Fruit fly (Drosophila melanogaster) whole organism, wandering third instar larva: ENCODE measurements around the gene Spn28B.

ENCODE experiments used
- Abd-B ChIP-seq: fragments of >200 bp; optimal IDR thresholded peaks from 2 replicates; lab custom pipeline; 2017; ENCODE audit warnings: missing biosample characterization, missing genetic modification characterization
- CG32264 ChIP-seq: fragments of 200-800 bp; sonication (Bioruptor generic); optimal IDR thresholded peaks from 2 replicates; lab custom pipeline; 2016; ENCODE audit warnings: missing biosample characterization, missing genetic modification characterization
- CG9705 ChIP-seq: fragments of 200-800 bp; sonication (Bioruptor generic); optimal IDR thresholded peaks from 2 replicates; lab custom pipeline; 2018; ENCODE audit warnings: missing biosample characterization, mild to moderate bottlenecking, missing genetic modification characterization
- CrebA ChIP-seq: fragments of 200-800 bp; sonication (Bioruptor generic); optimal IDR thresholded peaks from 2 replicates; lab custom pipeline; 2016; ENCODE audit warnings: missing biosample characterization, mild to moderate bottlenecking, missing genetic modification characterization, borderline replicate concordance
- Dfd ChIP-seq: fragments of >200 bp; optimal IDR thresholded peaks from 2 replicates; lab custom pipeline; 2017; ENCODE audit warnings: missing biosample characterization, missing genetic modification characterization
- Dif ChIP-seq: fragments of 200-275, 200-300 bp; sonication (Bioruptor generic); optimal IDR thresholded peaks from 2 replicates; lab custom pipeline; 2018; ENCODE audit warnings: missing biosample characterization, missing genetic modification characterization; ENCODE audit not compliant: partially characterized antibody
- GATAd ChIP-seq: sonication (Bioruptor generic); optimal IDR thresholded peaks from 2 replicates; lab custom pipeline; 2016; ENCODE audit warnings: missing biosample characterization, missing genetic modification characterization
- HLH106 ChIP-seq: fragments of 200-800 bp; optimal IDR thresholded peaks from 3 replicates; lab custom pipeline; 2019; ENCODE audit warnings: missing biosample characterization, mild to moderate bottlenecking, missing genetic modification characterization, moderate library complexity
- Hnf4 ChIP-seq: fragments of 200-800 bp; sonication (Bioruptor generic); optimal IDR thresholded peaks from 2 replicates; lab custom pipeline; 2016; ENCODE audit warnings: missing biosample characterization, mild to moderate bottlenecking, missing genetic modification characterization
- Hr78 ChIP-seq: fragments of >200 bp; optimal IDR thresholded peaks from 2 replicates; lab custom pipeline; 2017; ENCODE audit warnings: missing biosample characterization, missing genetic modification characterization
- Hr83 ChIP-seq: fragments of 200-300 bp; sonication (Bioruptor generic); optimal IDR thresholded peaks from 2 replicates; lab custom pipeline; 2016; ENCODE audit warnings: missing biosample characterization, mild to moderate bottlenecking, missing genetic modification characterization, moderate library complexity; ENCODE audit not compliant: poor library complexity, severe bottlenecking
- Jra ChIP-seq: sonication (Bioruptor generic); optimal IDR thresholded peaks from 2 replicates; lab custom pipeline; 2016; ENCODE audit warnings: missing biosample characterization, missing genetic modification characterization
- Mio ChIP-seq: sonication (Bioruptor generic); optimal IDR thresholded peaks from 2 replicates; lab custom pipeline; 2016; ENCODE audit warnings: missing biosample characterization, missing genetic modification characterization
- Myc ChIP-seq: fragments of >200 bp; optimal IDR thresholded peaks from 2 replicates; lab custom pipeline; 2017
- N ChIP-seq: fragments of >200 bp; optimal IDR thresholded peaks from 2 replicates; lab custom pipeline; 2018; ENCODE audit warnings: missing biosample characterization, missing external identifiers, missing genetic modification characterization
- OdsH ChIP-seq: fragments of 200-800 bp; sonication (Bioruptor generic); optimal IDR thresholded peaks from 2 replicates; lab custom pipeline; 2016; ENCODE audit warnings: missing biosample characterization, mild to moderate bottlenecking, missing genetic modification characterization
- Rel ChIP-seq, 2 experiments: fragments of 200-800 bp; sonication (Bioruptor generic) in 1 of 2; optimal IDR thresholded peaks; 2 replicates in 1 of 2; 3 replicates in 1 of 2; lab custom pipeline; 2016 to 2019; ENCODE audit warnings: mild to moderate bottlenecking in 2 of 2, missing biosample characterization in 2 of 2, missing genetic modification characterization in 2 of 2, moderate library complexity in 1 of 2
- Sp1 ChIP-seq: fragments of 200-800 bp; sonication (Bioruptor generic); optimal IDR thresholded peaks from 3 replicates; lab custom pipeline; 2019; ENCODE audit warnings: missing biosample characterization, mild to moderate bottlenecking, missing genetic modification characterization, moderate library complexity
- Vsx2 ChIP-seq: fragments of 200-300, 225-300 bp; sonication (Bioruptor generic); optimal IDR thresholded peaks from 2 replicates; lab custom pipeline; 2018; ENCODE audit warnings: missing biosample characterization, missing genetic modification characterization; ENCODE audit not compliant: partially characterized antibody
- br ChIP-seq: fragments of 200-800 bp; sonication (Bioruptor generic); optimal IDR thresholded peaks from 2 replicates; lab custom pipeline; 2016; ENCODE audit warnings: missing biosample characterization, missing genetic modification characterization
- brk ChIP-seq: fragments of 200-800 bp; sonication (Bioruptor generic); optimal IDR thresholded peaks from 2 replicates; lab custom pipeline; 2016; ENCODE audit warnings: missing biosample characterization, mild to moderate bottlenecking, missing genetic modification characterization
- dl ChIP-seq, 2 experiments: fragments of 175-275, 200-275 bp in 1 of 2; fragments of 200-275 bp in 1 of 2; sonication (Bioruptor generic); optimal IDR thresholded peaks; lab custom pipeline; 2018; ENCODE audit warnings: mild to moderate bottlenecking in 2 of 2, missing biosample characterization in 2 of 2, missing genetic modification characterization in 2 of 2, moderate library complexity in 2 of 2; ENCODE audit not compliant: partially characterized antibody in 2 of 2, insufficient read depth in 1 of 2
- dmrt93B ChIP-seq: fragments of 200-800 bp; sonication (Bioruptor generic); optimal IDR thresholded peaks from 2 replicates; lab custom pipeline; 2018; ENCODE audit warnings: missing biosample characterization, mild to moderate bottlenecking, missing genetic modification characterization
- dsf ChIP-seq: sonication (Bioruptor generic); optimal IDR thresholded peaks from 2 replicates; lab custom pipeline; 2016; ENCODE audit warnings: missing biosample characterization, missing genetic modification characterization, borderline replicate concordance
- ey ChIP-seq: fragments of 200-800 bp; sonication (Bioruptor generic); optimal IDR thresholded peaks from 2 replicates; lab custom pipeline; 2016; ENCODE audit warnings: missing biosample characterization, missing genetic modification characterization
- foxo ChIP-seq, 2 experiments: fragments of 200-800 bp; sonication (Bioruptor generic); optimal IDR thresholded peaks; 2 replicates in 1 of 2; 3 replicates in 1 of 2; lab custom pipeline; 2016 to 2017; ENCODE audit warnings: missing biosample characterization in 2 of 2, missing genetic modification characterization in 2 of 2
- fru ChIP-seq: fragments of 200-800 bp; sonication (Bioruptor generic); optimal IDR thresholded peaks from 3 replicates; lab custom pipeline; 2016; ENCODE audit warnings: missing biosample characterization, mild to moderate bottlenecking, missing genetic modification characterization
- h ChIP-seq: fragments of 200-800 bp; sonication (Bioruptor generic); optimal IDR thresholded peaks from 3 replicates; lab custom pipeline; 2016; ENCODE audit warnings: missing biosample characterization, mild to moderate bottlenecking, missing genetic modification characterization
- jim ChIP-seq: fragments of 175-275, 200-325 bp; sonication (Bioruptor generic); optimal IDR thresholded peaks from 2 replicates; lab custom pipeline; 2016; ENCODE audit warnings: missing biosample characterization, mild to moderate bottlenecking, missing genetic modification characterization
- lola ChIP-seq: fragments of >200 bp; optimal IDR thresholded peaks from 2 replicates; lab custom pipeline; 2017; ENCODE audit warnings: missing biosample characterization, missing genetic modification characterization
- pan ChIP-seq: fragments of >200 bp; optimal IDR thresholded peaks from 2 replicates; lab custom pipeline; 2017
- psq ChIP-seq: fragments of 200-800 bp; sonication (Bioruptor generic); optimal IDR thresholded peaks from 3 replicates; lab custom pipeline; 2017; ENCODE audit warnings: missing biosample characterization, mild to moderate bottlenecking, missing genetic modification characterization, moderate library complexity
- rgr ChIP-seq: fragments of 200-800 bp; sonication (Bioruptor generic); optimal IDR thresholded peaks from 3 replicates; lab custom pipeline; 2016; ENCODE audit warnings: missing biosample characterization, mild to moderate bottlenecking, missing genetic modification characterization
- sage ChIP-seq: fragments of 200-800 bp; sonication (Bioruptor generic); optimal IDR thresholded peaks from 2 replicates; lab custom pipeline; 2016; ENCODE audit warnings: missing biosample characterization, mild to moderate bottlenecking, missing genetic modification characterization
- sv ChIP-seq: fragments of 200-800 bp; sonication (Bioruptor generic); optimal IDR thresholded peaks from 3 replicates; lab custom pipeline; 2016; ENCODE audit warnings: missing biosample characterization, missing genetic modification characterization
- tai ChIP-seq: sonication (Bioruptor generic); optimal IDR thresholded peaks from 2 replicates; lab custom pipeline; 2016; ENCODE audit warnings: missing biosample characterization, missing genetic modification characterization
- usp ChIP-seq: fragments of >200 bp; optimal IDR thresholded peaks from 2 replicates; lab custom pipeline; 2017; ENCODE audit warnings: missing biosample characterization, missing genetic modification characterization
- woc ChIP-seq: sonication (Bioruptor generic); optimal IDR thresholded peaks from 2 replicates; lab custom pipeline; 2016; ENCODE audit warnings: missing biosample characterization, mild to moderate bottlenecking, missing genetic modification characterization

Spn28B gene

DNA sequence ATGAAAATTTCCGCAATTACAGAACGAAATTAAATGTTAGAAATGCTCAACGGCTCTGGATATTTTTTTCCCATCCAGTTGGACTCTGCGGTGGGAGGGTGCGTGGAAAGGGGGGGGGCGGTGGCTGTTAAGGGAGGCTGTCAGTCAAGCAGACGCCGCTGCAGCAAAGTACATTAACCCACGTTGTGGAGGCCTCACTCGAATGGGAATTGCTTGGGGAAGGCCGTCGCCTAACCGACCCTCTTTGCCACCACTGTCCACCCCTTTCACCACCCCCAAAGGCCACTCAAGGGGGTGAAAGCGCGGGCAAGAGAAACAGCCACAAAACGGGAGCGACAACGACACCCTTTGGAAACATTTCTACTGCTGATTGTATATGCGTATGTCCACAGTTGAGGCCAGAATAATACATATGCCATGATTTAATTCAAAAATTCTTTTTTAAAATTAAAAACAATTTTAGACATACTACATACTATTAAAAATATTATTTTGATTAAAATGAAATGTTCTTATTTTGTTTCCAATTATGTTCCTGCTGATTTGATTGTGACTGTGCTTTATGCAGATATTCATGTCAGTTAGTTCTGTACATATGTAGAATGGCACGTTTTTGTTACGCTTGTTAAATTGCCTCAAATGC, 34.8 kb upstream of the Spn28B start:
- TF ChIP-seq ey (GFP tag; lab: Kevin White, UChicago), result no peak
- no peak for TF ChIP-seq br (GFP tag; lab: Kevin White, UChicago)
- peak; percentile 75 for TF ChIP-seq HLH106
- no peak for TF ChIP-seq lola (GFP tag; lab: Kevin White, UChicago)
- peak; percentile 60 for TF ChIP-seq rgr (GFP tag; lab: Kevin White, UChicago)
- peak; percentile 24 for TF ChIP-seq tai (GFP tag; lab: Kevin White, UChicago)
- TF ChIP-seq Abd-B (GFP tag; lab: Kevin White, UChicago), result no peak
- no peak for TF ChIP-seq Dif (GFP tag; lab: Kevin White, UChicago)
- no peak for TF ChIP-seq GATAd (GFP tag; lab: Kevin White, UChicago)
- no peak for TF ChIP-seq Hr83 (GFP tag; lab: Kevin White, UChicago)
- no peak for TF ChIP-seq usp (GFP tag; lab: Kevin White, UChicago)
- peak; percentile 69 for TF ChIP-seq Sp1 (GFP tag; lab: Kevin White, UChicago)
- no peak for TF ChIP-seq Vsx2 (GFP tag; lab: Kevin White, UChicago)
- no peak for TF ChIP-seq dsf (GFP tag; lab: Kevin White, UChicago)
- TF ChIP-seq Rel (GFP tag; optimal IDR thresholded peaks at IDR 0.05; lab: Kevin White, UChicago), result no peak
- TF ChIP-seq Rel (tag; optimal IDR thresholded peaks at IDR 0.05; lab: Kevin White, UChicago), result peak; percentile 18
- no peak for TF ChIP-seq dl (GFP tag; optimal IDR thresholded peaks at IDR 0.05; lab: Kevin White, UChicago; ENCODE audit: insufficient read depth in 1 of 2, partially characterized antibody in 2 of 2)
- peak; percentile 12 for TF ChIP-seq sage (GFP tag; lab: Kevin White, UChicago)
- no peak for TF ChIP-seq N (GFP tag; lab: Kevin White, UChicago)
- peak in 1 of 2 experiments; percentile 78 for TF ChIP-seq foxo (GFP tag; optimal IDR thresholded peaks at IDR 0.05; lab: Kevin White, UChicago)
- peak; percentile 10 for TF ChIP-seq woc
- TF ChIP-seq OdsH (GFP tag; lab: Kevin White, UChicago), result peak; percentile 66
- no peak for TF ChIP-seq Dfd
- peak; percentile 11 for TF ChIP-seq dmrt93B
- no peak for TF ChIP-seq Jra (GFP tag; lab: Kevin White, UChicago)
- TF ChIP-seq h, result peak; percentile 63
- peak; percentile 60 for TF ChIP-seq fru
- TF ChIP-seq jim (GFP tag; lab: Kevin White, UChicago), result no peak
- TF ChIP-seq psq (GFP tag; lab: Kevin White, UChicago), result peak; percentile 67
- TF ChIP-seq pan (lab: Kevin White, UChicago), result no peak
- no peak for TF ChIP-seq Mio
- no peak for TF ChIP-seq Myc
- TF ChIP-seq CG9705 (GFP tag; lab: Kevin White, UChicago), result peak; percentile 20
- TF ChIP-seq Hnf4 (GFP tag; lab: Kevin White, UChicago), result peak; percentile 44
- TF ChIP-seq brk (GFP tag; lab: Kevin White, UChicago), result peak; percentile 26
- TF ChIP-seq CrebA (GFP tag; lab: Kevin White, UChicago), result no peak
- TF ChIP-seq sv (GFP tag; lab: Kevin White, UChicago), result no peak
- no peak for TF ChIP-seq Hr78 (GFP tag; lab: Kevin White, UChicago)
- no peak for TF ChIP-seq CG32264 (GFP tag; lab: Kevin White, UChicago)

DNA sequence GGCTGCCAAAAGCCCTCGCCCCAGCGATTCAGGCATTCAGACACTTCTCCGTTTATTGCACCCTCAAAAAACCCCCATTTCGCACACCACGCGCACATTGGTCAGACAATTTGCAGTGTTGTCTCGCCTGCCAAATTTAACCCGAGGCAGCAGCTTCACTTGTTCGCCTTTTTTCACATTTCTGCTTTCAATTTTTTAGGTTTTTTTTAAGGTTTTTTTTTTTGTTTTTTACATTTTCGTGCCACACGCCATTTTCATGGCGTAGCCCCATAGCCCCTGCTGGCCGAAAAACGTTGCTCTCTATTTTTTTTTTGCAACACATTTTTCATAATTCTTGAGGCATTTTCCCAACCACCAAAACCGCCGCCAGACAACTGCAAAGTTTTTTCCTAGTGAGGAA, 22.2 kb upstream of the Spn28B start:
- TF ChIP-seq CG32264 (GFP tag; lab: Kevin White, UChicago) (no peak), usp (GFP tag; lab: Kevin White, UChicago) (no peak), brk (GFP tag; lab: Kevin White, UChicago) (no peak), br (GFP tag; lab: Kevin White, UChicago) (no peak), Rel (GFP tag; optimal IDR thresholded peaks at IDR 0.05; lab: Kevin White, UChicago) (no peak), Rel (tag; optimal IDR thresholded peaks at IDR 0.05; lab: Kevin White, UChicago) (peak; percentile 2), sv (GFP tag; lab: Kevin White, UChicago) (no peak), woc (no peak), psq (GFP tag; lab: Kevin White, UChicago) (no peak)
